Worm (Caenorhabditis elegans) whole organism, L1 larva: ENCODE results near the gene F13H10.6.
A peak's percentile ranks its signal among the peaks of the same experiment; 100 is the strongest.

Source experiments
- C16A3.4 ChIP-seq: fragments of 150-350 bp; optimal IDR thresholded peaks from 2 replicates; lab custom pipeline; 2014; ENCODE audit warnings: missing biosample characterization, missing genetic modification characterization
- F16B12.6 ChIP-seq: fragments of 150-350 bp; optimal IDR thresholded peaks from 2 replicates; lab custom pipeline; 2014; ENCODE audit warnings: missing biosample characterization, missing genetic modification characterization
- aha-1 ChIP-seq: fragments of 150-350 bp; optimal IDR thresholded peaks from 2 replicates; lab custom pipeline; 2014; ENCODE audit warnings: missing biosample characterization, missing genetic modification characterization
- alr-1 ChIP-seq: fragments of 200-800 bp; sonication (Bioruptor generic); optimal IDR thresholded peaks from 2 replicates; lab custom pipeline; 2018; ENCODE audit warnings: borderline replicate concordance, mild to moderate bottlenecking, missing genetic modification characterization, missing compliant biosample characterization
- aly-2 ChIP-seq: fragments of 150-350 bp; optimal IDR thresholded peaks from 2 replicates; lab custom pipeline; 2014; ENCODE audit warnings: missing biosample characterization, missing genetic modification characterization
- ceh-8 ChIP-seq: fragments of 200-800 bp; sonication (Bioruptor generic); optimal IDR thresholded peaks from 2 replicates; lab custom pipeline; 2018; ENCODE audit warnings: mild to moderate bottlenecking, missing genetic modification characterization, moderate library complexity, missing compliant biosample characterization
- ces-1 ChIP-seq: fragments of 150-350 bp; optimal IDR thresholded peaks from 2 replicates; lab custom pipeline; 2014; ENCODE audit warnings: missing biosample characterization, missing genetic modification reagents, missing genetic modification characterization
- dsc-1 ChIP-seq: sonication (generic microtip); optimal IDR thresholded peaks from 2 replicates; lab custom pipeline; 2016; ENCODE audit warnings: mild to moderate bottlenecking, missing genetic modification characterization, missing compliant biosample characterization
- efl-3 ChIP-seq: fragments of 200-800 bp; sonication (Bioruptor generic); optimal IDR thresholded peaks from 2 replicates; lab custom pipeline; 2018; ENCODE audit warnings: mild to moderate bottlenecking, missing genetic modification characterization, missing compliant biosample characterization
- egl-27 ChIP-seq, 2 experiments: fragments of 150-350 bp in 1 of 2; sonication (generic microtip); optimal IDR thresholded peaks; 3 replicates each; lab custom pipeline; 2017 to 2018; ENCODE audit warnings: missing biosample characterization in 2 of 2, missing genetic modification characterization in 2 of 2, missing genetic modification reagents in 2 of 2
- elt-2 ChIP-seq: sonication (generic microtip); optimal IDR thresholded peaks from 2 replicates; lab custom pipeline; 2016; ENCODE audit warnings: missing genetic modification characterization, mild to moderate bottlenecking, inconsistent platforms, missing compliant biosample characterization, missing genetic modification reagents
- ets-5 ChIP-seq: fragments of 200-800 bp; sonication (Bioruptor generic); IDR thresholded peaks from 2 replicates; pipeline ENCODE4 v1.3.6; 2022; ENCODE audit warnings: missing genetic modification characterization, missing compliant biosample characterization
- fkh-8 ChIP-seq: sonication (generic microtip); optimal IDR thresholded peaks from 2 replicates; lab custom pipeline; 2016; ENCODE audit warnings: mild to moderate bottlenecking, missing genetic modification characterization, missing compliant biosample characterization
- fos-1 ChIP-seq: fragments of 150-350 bp; optimal IDR thresholded peaks from 2 replicates; lab custom pipeline; 2014; ENCODE audit warnings: missing biosample characterization, missing genetic modification characterization
- grh-1 ChIP-seq: fragments of 200-800 bp; sonication (Bioruptor generic); IDR thresholded peaks from 2 replicates; pipeline ENCODE4 v1.3.6; 2022; ENCODE audit warnings: missing genetic modification reagents, missing genetic modification characterization, missing compliant biosample characterization
- hlh-17 ChIP-seq: fragments of 200-800 bp; sonication (Bioruptor generic); optimal IDR thresholded peaks from 2 replicates; lab custom pipeline; 2018; ENCODE audit warnings: missing genetic modification characterization, mild to moderate bottlenecking, missing compliant biosample characterization, moderate library complexity, borderline replicate concordance
- hlh-4 ChIP-seq: sonication (generic microtip); optimal IDR thresholded peaks from 2 replicates; lab custom pipeline; 2016; ENCODE audit warnings: mild to moderate bottlenecking, missing genetic modification characterization, missing compliant biosample characterization
- hpl-2 ChIP-seq: fragments of 150-350 bp; optimal IDR thresholded peaks from 2 replicates; lab custom pipeline; 2014; ENCODE audit warnings: missing biosample characterization, missing genetic modification reagents, missing genetic modification characterization
- irx-1 ChIP-seq: sonication (generic microtip); optimal IDR thresholded peaks from 2 replicates; lab custom pipeline; 2016; ENCODE audit warnings: missing genetic modification characterization, missing compliant biosample characterization
- isw-1 ChIP-seq: fragments of 200-800 bp; sonication (Bioruptor generic); IDR thresholded peaks from 2 replicates; pipeline ENCODE4 v1.3.6; 2022; ENCODE audit warnings: missing genetic modification characterization, missing compliant biosample characterization
- jun-1 ChIP-seq: fragments of 150-350 bp; optimal IDR thresholded peaks from 2 replicates; lab custom pipeline; 2014; ENCODE audit warnings: missing biosample characterization, missing genetic modification reagents, missing genetic modification characterization
- lin-13 ChIP-seq: fragments of 150-350 bp; optimal IDR thresholded peaks from 2 replicates; lab custom pipeline; 2014; ENCODE audit warnings: missing biosample characterization, missing genetic modification reagents, missing genetic modification characterization
- lin-15B ChIP-seq: fragments of 150-350 bp; sonication (generic microtip); optimal IDR thresholded peaks from 3 replicates; lab custom pipeline; 2014; ENCODE audit warnings: missing biosample characterization, missing genetic modification characterization
- lin-35 ChIP-seq, 2 experiments: fragments of 150-350 bp; optimal IDR thresholded peaks; 2 replicates each; lab custom pipeline; 2014; ENCODE audit warnings: missing biosample characterization in 2 of 2, missing genetic modification characterization in 2 of 2, missing genetic modification reagents in 2 of 2
- lin-39 ChIP-seq: fragments of 150-350 bp; optimal IDR thresholded peaks from 2 replicates; lab custom pipeline; 2014; ENCODE audit warnings: missing biosample characterization, missing genetic modification reagents, missing genetic modification characterization
- lir-3 ChIP-seq: sonication (generic microtip); optimal IDR thresholded peaks from 2 replicates; lab custom pipeline; 2016; ENCODE audit warnings: mild to moderate bottlenecking, missing genetic modification characterization, moderate library complexity, missing compliant biosample characterization; ENCODE audit not compliant: poor library complexity
- lsy-2 ChIP-seq, 2 experiments: fragments of 150-350 bp; optimal IDR thresholded peaks; 2 replicates each; lab custom pipeline; 2014; ENCODE audit warnings: missing biosample characterization in 2 of 2, missing genetic modification characterization in 2 of 2
- mdl-1 ChIP-seq, 2 experiments: fragments of 150-350 bp; optimal IDR thresholded peaks; 2 replicates each; lab custom pipeline; 2014 to 2017; ENCODE audit warnings: missing biosample characterization in 2 of 2, missing genetic modification characterization in 2 of 2, inconsistent platforms in 1 of 2
- mef-2 ChIP-seq: fragments of 150-350 bp; optimal IDR thresholded peaks from 2 replicates; lab custom pipeline; 2014; ENCODE audit warnings: missing biosample characterization, missing genetic modification characterization
- nhr-11 ChIP-seq: fragments of 150-350 bp; optimal IDR thresholded peaks from 2 replicates; lab custom pipeline; 2014; ENCODE audit warnings: missing biosample characterization, missing genetic modification characterization
- nhr-19 ChIP-seq: fragments of 200-800 bp; sonication (Bioruptor generic); conservative IDR thresholded peaks from 2 replicates; pipeline ENCODE4 v1.3.6; 2022; ENCODE audit warnings: missing genetic modification characterization, missing compliant biosample characterization
- nhr-20 ChIP-seq: sonication (generic microtip); optimal IDR thresholded peaks from 2 replicates; lab custom pipeline; 2016; ENCODE audit warnings: mild to moderate bottlenecking, missing genetic modification characterization, missing compliant biosample characterization
- nhr-28 ChIP-seq: fragments of 150-350 bp; optimal IDR thresholded peaks from 2 replicates; lab custom pipeline; 2014; ENCODE audit warnings: missing biosample characterization, missing genetic modification characterization
- nhr-71 ChIP-seq: sonication (generic microtip); optimal IDR thresholded peaks from 2 replicates; lab custom pipeline; 2016; ENCODE audit warnings: mild to moderate bottlenecking, missing genetic modification characterization, moderate library complexity, missing compliant biosample characterization
- nhr-76 ChIP-seq: sonication (generic microtip); optimal IDR thresholded peaks from 2 replicates; lab custom pipeline; 2017; ENCODE audit warnings: missing biosample characterization, missing genetic modification characterization
- nhr-77 ChIP-seq: fragments of 150-350 bp; optimal IDR thresholded peaks from 2 replicates; lab custom pipeline; 2014; ENCODE audit warnings: missing biosample characterization, missing genetic modification characterization
- nhr-84 ChIP-seq: sonication (generic microtip); optimal IDR thresholded peaks from 2 replicates; lab custom pipeline; 2017; ENCODE audit warnings: missing biosample characterization, missing genetic modification characterization
- nhr-90 ChIP-seq: sonication (generic microtip); optimal IDR thresholded peaks from 2 replicates; lab custom pipeline; 2016; ENCODE audit warnings: mild to moderate bottlenecking, missing genetic modification characterization, missing compliant biosample characterization; ENCODE audit not compliant: poor library complexity
- pag-3 ChIP-seq: sonication (generic microtip); optimal IDR thresholded peaks from 2 replicates; lab custom pipeline; 2017; ENCODE audit warnings: missing genetic modification characterization, mild to moderate bottlenecking, missing compliant biosample characterization, antibody characterized with exemption, borderline replicate concordance; ENCODE audit not compliant: insufficient read depth
- pax-3 ChIP-seq: fragments of 200-800 bp; sonication (Bioruptor generic); optimal IDR thresholded peaks from 2 replicates; lab custom pipeline; 2018; ENCODE audit warnings: mild to moderate bottlenecking, missing genetic modification characterization, moderate library complexity, missing compliant biosample characterization
- snpc-4 ChIP-seq: fragments of 150-350 bp; optimal IDR thresholded peaks from 2 replicates; lab custom pipeline; 2014; ENCODE audit warnings: missing biosample characterization, missing genetic modification characterization
- snu-23 ChIP-seq: sonication (generic microtip); optimal IDR thresholded peaks from 2 replicates; lab custom pipeline; 2016; ENCODE audit warnings: missing genetic modification characterization, missing compliant biosample characterization
- sptf-1 ChIP-seq: fragments of 150-350 bp; optimal IDR thresholded peaks from 2 replicates; lab custom pipeline; 2014; ENCODE audit warnings: missing biosample characterization, missing genetic modification characterization
- sup-37 ChIP-seq: fragments of 200-800 bp; sonication (Bioruptor generic); optimal IDR thresholded peaks from 2 replicates; lab custom pipeline; 2018; ENCODE audit warnings: mild to moderate bottlenecking, missing genetic modification characterization, missing compliant biosample characterization
- tlp-1 ChIP-seq: fragments of 150-350 bp; optimal IDR thresholded peaks from 2 replicates; lab custom pipeline; 2014; ENCODE audit warnings: missing biosample characterization, missing genetic modification characterization
- unc-30 ChIP-seq: sonication (generic microtip); optimal IDR thresholded peaks from 2 replicates; lab custom pipeline; 2017; ENCODE audit warnings: missing biosample characterization, missing genetic modification characterization
- unc-86 ChIP-seq: sonication (generic microtip); optimal IDR thresholded peaks from 2 replicates; lab custom pipeline; 2016; ENCODE audit warnings: missing genetic modification characterization, missing compliant biosample characterization
- unc-98 ChIP-seq: fragments of 200-800 bp; sonication (Bioruptor generic); IDR thresholded peaks from 2 replicates; pipeline ENCODE4 v1.3.6; 2022; ENCODE audit warnings: missing genetic modification characterization, missing compliant biosample characterization
- vab-15 ChIP-seq: sonication (generic microtip); optimal IDR thresholded peaks from 2 replicates; lab custom pipeline; 2017; ENCODE audit warnings: missing genotype, mild to moderate bottlenecking, missing genetic modification characterization, missing compliant biosample characterization
- xbp-1 ChIP-seq: sonication (generic microtip); optimal IDR thresholded peaks from 2 replicates; lab custom pipeline; 2016; ENCODE audit warnings: missing genetic modification characterization, missing compliant biosample characterization
- zip-4 ChIP-seq: fragments of 200-800 bp; sonication (Bioruptor generic); optimal IDR thresholded peaks from 2 replicates; lab custom pipeline; 2018; ENCODE audit warnings: mild to moderate bottlenecking, missing genetic modification characterization, moderate library complexity, missing compliant biosample characterization
- ztf-11 ChIP-seq, 2 experiments: sonication (generic microtip); optimal IDR thresholded peaks; 2 replicates each; lab custom pipeline; 2016 to 2017; ENCODE audit warnings: missing genetic modification characterization in 2 of 2, missing biosample characterization in 1 of 2, missing compliant biosample characterization in 1 of 2
- ztf-4 ChIP-seq: fragments of 150-350 bp; optimal IDR thresholded peaks from 2 replicates; lab custom pipeline; 2014; ENCODE audit warnings: missing biosample characterization, missing genetic modification characterization

Gene F13H10.6

DNA sequence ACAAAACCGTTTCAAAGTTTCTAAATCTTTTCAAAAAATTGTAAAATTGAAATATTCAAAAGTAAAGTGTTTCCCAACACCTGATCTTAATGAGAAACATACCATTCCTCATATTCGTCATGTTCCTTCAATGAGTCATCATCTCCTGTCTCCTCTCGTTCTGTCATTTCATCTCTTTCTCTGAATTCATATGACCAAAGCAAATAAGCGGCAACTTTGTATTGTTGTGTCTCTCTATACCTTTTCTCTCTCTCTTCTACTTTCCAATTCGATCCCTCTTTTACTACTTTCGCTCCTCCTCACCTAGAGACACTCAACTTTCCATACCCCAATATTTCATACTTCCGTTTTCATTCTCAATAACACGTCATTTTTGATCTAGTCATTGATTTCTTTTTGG, 841 bp upstream of the F13H10.6 start (continued):
- TF ChIP-seq efl-3 (GFP tag; lab: Kevin White, UChicago) (no peak), aha-1 (no peak), pag-3 (tag; lab: Kevin White, UChicago) (no peak), mdl-1 (tag; optimal IDR thresholded peaks at IDR 0.05; lab: Kevin White, UChicago) (no peak), sup-37 (GFP tag; lab: Kevin White, UChicago) (no peak), F16B12.6 (tag; lab: Kevin White, UChicago) (no peak), mef-2 (no peak), sptf-1 (tag; lab: Kevin White, UChicago) (no peak), nhr-19 (GFP tag; lab: Robert Waterston, UW) (no peak), ets-5 (no peak), snpc-4 (tag; lab: Kevin White, UChicago) (no peak), jun-1 (tag; lab: Kevin White, UChicago) (peak; percentile 43), ztf-4 (no peak), egl-27 (tag; optimal IDR thresholded peaks at IDR 0.05; lab: Kevin White, UChicago) (no peak), lin-39 (tag; lab: Kevin White, UChicago) (no peak), nhr-76 (tag; lab: Kevin White, UChicago) (no peak), unc-30 (tag; lab: Kevin White, UChicago) (no peak), elt-2 (tag; lab: Kevin White, UChicago) (no peak), ceh-8 (GFP tag; lab: Kevin White, UChicago) (no peak), nhr-77 (tag; lab: Kevin White, UChicago) (no peak), fos-1 (tag; lab: Kevin White, UChicago) (peak; percentile 76), hlh-4 (tag; lab: Kevin White, UChicago) (no peak), irx-1 (tag; lab: Kevin White, UChicago) (no peak), pax-3 (tag; lab: Kevin White, UChicago) (no peak), nhr-84 (tag; lab: Kevin White, UChicago) (no peak), nhr-28 (tag; lab: Kevin White, UChicago) (no peak), ztf-11 (tag; optimal IDR thresholded peaks at IDR 0.05; lab: Kevin White, UChicago) (no peak), alr-1 (tag; lab: Kevin White, UChicago) (no peak), lir-3 (tag; lab: Kevin White, UChicago) (no peak), lsy-2 (tag; optimal IDR thresholded peaks at IDR 0.05; lab: Kevin White, UChicago) (peak; percentile 5 to 52), vab-15 (tag; lab: Kevin White, UChicago) (no peak), C16A3.4 (tag; lab: Kevin White, UChicago) (no peak), snu-23 (GFP tag; lab: Kevin White, UChicago) (peak; percentile 70), nhr-11 (tag; lab: Kevin White, UChicago) (no peak), lin-15B (no peak), unc-98 (GFP tag; lab: Robert Waterston, UW) (no peak), fkh-8 (no peak), tlp-1 (no peak), hlh-17 (no peak), lin-35 (GFP tag; optimal IDR thresholded peaks at IDR 0.05; lab: Kevin White, UChicago) (peak in 1 of 2 experiments; percentile 33), aly-2 (tag; lab: Kevin White, UChicago) (no peak), ces-1 (GFP tag; lab: Kevin White, UChicago) (no peak), unc-86 (tag; lab: Kevin White, UChicago) (no peak), nhr-71 (tag; lab: Kevin White, UChicago) (peak; percentile 41), grh-1 (no peak), hpl-2 (GFP tag; lab: Kevin White, UChicago) (no peak), xbp-1 (tag; lab: Kevin White, UChicago) (peak; percentile 11), isw-1 (GFP tag; lab: Robert Waterston, UW) (no peak), nhr-20 (tag; lab: Kevin White, UChicago) (peak; percentile 38), zip-4 (GFP tag; lab: Kevin White, UChicago) (no peak), nhr-90 (tag; lab: Kevin White, UChicago) (no peak), lin-13 (GFP tag; lab: Kevin White, UChicago) (no peak), dsc-1 (tag; lab: Kevin White, UChicago) (no peak)
